Worm (Caenorhabditis elegans): ENCODE results near the gene ikke-1.

Gene ikke-1

ce11 chrIII:9051119-9051597, 658 bp upstream of the ikke-1 start (continued):
- TF ChIP-seq fkh-10 (GFP tag; optimal IDR thresholded peaks at IDR 0.05) (no peak), F37D6.2 (tag; optimal IDR thresholded peaks at IDR 0.05) (no peak), dve-1 (tag; optimal IDR thresholded peaks at IDR 0.05; ENCODE audit: insufficient read depth) (peak; percentile 94), lin-15B (tag; optimal IDR thresholded peaks at IDR 0.05) (no peak), mdt-29 (GFP tag; IDR thresholded peaks at IDR 0.05) (peak; percentile 85), nhr-6 (tag; optimal IDR thresholded peaks at IDR 0.05) (peak; percentile 80), arid-1 (GFP tag; conservative IDR thresholded peaks at IDR 0.05) (0 out of 2 replicates have a peak, but pooled peaks have one; percentile 57), mes-2 (tag; optimal IDR thresholded peaks at IDR 0.05; ENCODE audit: poor library complexity, severe bottlenecking) (peak; percentile 63), nhr-111 (GFP tag; optimal IDR thresholded peaks at IDR 0.05) (peak; percentile 58), ceh-62 (tag; optimal IDR thresholded peaks at IDR 0.05) (no peak), lin-29 (GFP tag; IDR thresholded peaks at IDR 0.05) (peak; percentile 53; the same call in 1 of the 2 replicates), cey-2 (tag; optimal IDR thresholded peaks at IDR 0.05; ENCODE audit: borderline replicate concordance, insufficient read depth) (peak; percentile 41), mxl-3 (GFP tag; optimal IDR thresholded peaks at IDR 0.05) (no peak), pqm-1 (tag; optimal IDR thresholded peaks at IDR 0.05) (peak; percentile 19), nhr-28 (tag; optimal IDR thresholded peaks at IDR 0.05) (peak; percentile 74), daf-19 (GFP tag; conservative IDR thresholded peaks at IDR 0.05) (peak; percentile 31; the same call in 1 of the 2 replicates), aly-2 (tag; optimal IDR thresholded peaks at IDR 0.05) (no peak), sdz-12 (GFP tag; optimal IDR thresholded peaks at IDR 0.05) (peak; percentile 86), Y48G9A.11 (GFP tag; IDR thresholded peaks at IDR 0.05) (no peak), daf-8 (GFP tag; IDR thresholded peaks at IDR 0.05) (no peak), rbr-2 (tag; optimal IDR thresholded peaks at IDR 0.05) (peak; percentile 53), spr-1 (tag; optimal IDR thresholded peaks at IDR 0.05) (peak; percentile 27), ctbp-1 (GFP tag; IDR thresholded peaks at IDR 0.05) (peak; percentile 76), ztf-7 (tag; optimal IDR thresholded peaks at IDR 0.05) (peak; percentile 65), tra-1 (GFP tag; IDR thresholded peaks at IDR 0.05) (peak; percentile 87), T26A8.4 (GFP tag; IDR thresholded peaks at IDR 0.05) (peak; percentile 89), dpl-1 (GFP tag; optimal IDR thresholded peaks at IDR 0.05) (peak; percentile 51)

ce11 chrIII:9047260-9047659, 3.2 kb downstream of the ikke-1 start:
- TF ChIP-seq lir-3 (tag; optimal IDR thresholded peaks at IDR 0.05): no peak
- TF ChIP-seq aha-1 (tag): peak; percentile 86

- TF ChIP-seq daf-16 (GFP tag; optimal IDR thresholded peaks at IDR 0.05) (no peak), daf-16 (tag; optimal IDR thresholded peaks at IDR 0.05) (peak; percentile 11), php-3 (GFP tag; IDR thresholded peaks at IDR 0.05) (no peak), dve-1 (tag; optimal IDR thresholded peaks at IDR 0.05; ENCODE audit: insufficient read depth) (peak; percentile 6)
These were observed 4.7 kb downstream of the ikke-1 start, which contains the start of gene R107.2 for ce11 chrIII:9045838-9046237. Gene R107.2, minus strand, starts transcription at chrIII:9045938.

DNA sequence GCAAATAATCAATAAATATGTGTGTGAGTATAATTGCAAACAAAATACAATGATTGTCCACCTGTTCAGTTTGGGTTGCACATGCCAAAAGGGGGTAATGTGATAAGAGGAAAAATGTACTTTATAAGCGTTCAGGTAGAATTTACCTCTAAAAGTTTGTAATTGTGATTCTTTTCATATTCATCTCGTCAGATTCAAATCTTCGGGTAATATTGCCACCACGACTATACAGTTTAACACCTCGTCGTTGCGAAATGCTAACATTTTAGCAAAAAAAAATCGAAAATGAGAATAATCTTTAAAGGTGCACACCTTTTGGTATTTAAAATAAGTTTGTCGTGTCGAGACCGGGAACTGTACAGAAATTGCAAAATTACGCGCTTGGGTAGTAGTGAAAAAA, 7.3 kb downstream of the ikke-1 start, which contains the start of gene nac-2:
nac-2 (minus strand) TSS at position 101 of the 400 bp plus-strand sequence.
- TF ChIP-seq rbr-2 (tag; optimal IDR thresholded peaks at IDR 0.05) (no peak), T20F7.1 (GFP tag; optimal IDR thresholded peaks at IDR 0.05) (no peak), mxl-2 (GFP tag; conservative IDR thresholded peaks at IDR 0.05) (no peak), daf-16 (GFP tag; optimal IDR thresholded peaks at IDR 0.05) (no peak), daf-16 (tag; optimal IDR thresholded peaks at IDR 0.05) (peak; percentile 15)

DNA sequence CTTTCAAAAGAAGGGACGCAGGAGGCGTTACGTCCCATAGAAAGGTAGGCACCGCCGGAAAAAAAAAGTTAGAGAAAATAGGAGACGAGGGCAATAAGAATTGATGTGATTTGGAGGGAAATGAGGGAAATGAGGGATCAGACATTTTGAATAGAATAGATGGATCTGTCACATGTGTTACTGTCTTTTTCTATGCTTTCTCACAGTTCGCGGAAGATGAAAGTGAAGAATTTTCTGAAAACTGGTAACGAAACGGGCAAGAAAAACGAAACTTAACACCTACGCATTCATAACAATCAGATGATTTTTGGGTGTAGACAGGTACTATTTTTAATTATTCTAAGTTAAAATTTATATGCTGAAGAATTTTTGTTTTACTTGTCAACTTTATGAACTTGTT, 12.8 kb downstream of the ikke-1 start, which contains the start of gene R107.9:
R107.9 (plus strand) TSS at position 301 of the 400 bp plus-strand sequence.
- TF ChIP-seq lim-7 (GFP tag; IDR thresholded peaks at IDR 0.05) (no peak), ceh-62 (tag; optimal IDR thresholded peaks at IDR 0.05) (no peak), gei-8 (GFP tag; optimal IDR thresholded peaks at IDR 0.05) (no peak), nhr-28 (tag; optimal IDR thresholded peaks at IDR 0.05) (no peak), snpc-1.2 (GFP tag; IDR thresholded peaks at IDR 0.05) (no peak), nhr-102 (tag; optimal IDR thresholded peaks at IDR 0.05) (no peak), egl-43 (GFP tag; IDR thresholded peaks at IDR 0.05) (no peak), zip-11 (GFP tag; IDR thresholded peaks at IDR 0.05) (no peak), sdz-12 (GFP tag; optimal IDR thresholded peaks at IDR 0.05) (no peak), Y48G9A.11 (GFP tag; IDR thresholded peaks at IDR 0.05) (no peak), T26A8.4 (GFP tag; IDR thresholded peaks at IDR 0.05) (no peak), pqm-1 (tag; optimal IDR thresholded peaks at IDR 0.05) (no peak), spr-3 (GFP tag; optimal IDR thresholded peaks at IDR 0.05) (no peak), madf-9 (GFP tag; conservative IDR thresholded peaks at IDR 0.05) (no peak), dmd-9 (GFP tag; IDR thresholded peaks at IDR 0.05) (no peak), nhr-77 (tag; optimal IDR thresholded peaks at IDR 0.05) (no peak)

All from whole organism, L4 larva.